Fruit fly (Drosophila melanogaster) whole organism, prepupa: ENCODE data around the gene Lmpt.

Experiments used
- Hr39 ChIP-seq: fragments of 200-800 bp; sonication (Bioruptor generic); optimal IDR thresholded peaks from 2 replicates; lab custom pipeline; 2016; ENCODE audit warnings: missing biosample characterization, missing genetic modification characterization
- Lpt ChIP-seq: fragments of 200-800 bp; sonication (Bioruptor generic); optimal IDR thresholded peaks from 3 replicates; lab custom pipeline; 2016; ENCODE audit warnings: missing biosample characterization, missing genetic modification characterization

dm6 chr3L:16930522-16930921 lies 65.4 kb downstream of the Lmpt start:
- TF ChIP-seq Hr39 (GFP tag; lab: Kevin White, UChicago) (no peak), Lpt (GFP tag; lab: Kevin White, UChicago) (no peak)
